Worm (Caenorhabditis elegans): ENCODE measurements around the gene tag-267.

Gene tag-267

ce11 chrIII:631421-631820 lies 9.2 kb upstream of the tag-267 start, which contains the start of gene T19C3.6:
T19C3.6 (minus strand) TSS chrIII:631521.
- TF ChIP-seq aly-2 (tag; optimal IDR thresholded peaks at IDR 0.05) (no peak), pag-3 (tag; optimal IDR thresholded peaks at IDR 0.05; ENCODE audit: borderline replicate concordance, insufficient read depth) (no peak), nhr-71 (tag; optimal IDR thresholded peaks at IDR 0.05) (no peak), nhr-85 (tag) (no peak), lin-13 (GFP tag; optimal IDR thresholded peaks at IDR 0.05) (no peak), lir-3 (tag; optimal IDR thresholded peaks at IDR 0.05; ENCODE audit: poor library complexity) (no peak), dpl-1 (GFP tag; optimal IDR thresholded peaks at IDR 0.05) (no peak), fkh-10 (GFP tag; optimal IDR thresholded peaks at IDR 0.05) (no peak), lsy-2 (tag; optimal IDR thresholded peaks at IDR 0.05) (no peak), lin-35 (GFP tag; optimal IDR thresholded peaks at IDR 0.05) (no peak), pqm-1 (tag; optimal IDR thresholded peaks at IDR 0.05) (no peak), egl-27 (tag; optimal IDR thresholded peaks at IDR 0.05) (no peak), C34B4.2 (tag; optimal IDR thresholded peaks at IDR 0.05) (no peak), nhr-237 (tag; optimal IDR thresholded peaks at IDR 0.05) (no peak), snu-23 (GFP tag; optimal IDR thresholded peaks at IDR 0.05) (no peak)

ce11 chrIII:634618-635017 lies 6.0 kb upstream of the tag-267 start, which contains the start of gene fem-2:
fem-2 (minus strand) TSS chrIII:634626.
- TF ChIP-seq aha-1 (tag; optimal IDR thresholded peaks at IDR 0.05) (no peak), ceh-63 (GFP tag; optimal IDR thresholded peaks at IDR 0.05) (no peak), jun-1 (tag; optimal IDR thresholded peaks at IDR 0.05) (no peak), alr-1 (tag; optimal IDR thresholded peaks at IDR 0.05; ENCODE audit: borderline replicate concordance) (no peak), blmp-1 (tag; optimal IDR thresholded peaks at IDR 0.05) (peak; percentile 42), tlp-1 (tag; optimal IDR thresholded peaks at IDR 0.05) (no peak), nhr-77 (tag; optimal IDR thresholded peaks at IDR 0.05) (no peak), ama-1 (optimal IDR thresholded peaks at IDR 0.05) (no peak), efl-3 (GFP tag; optimal IDR thresholded peaks at IDR 0.05) (no peak), unc-98 (GFP tag; IDR thresholded peaks at IDR 0.05) (no peak), zip-4 (GFP tag; optimal IDR thresholded peaks at IDR 0.05) (peak; percentile 9), nhr-84 (tag; optimal IDR thresholded peaks at IDR 0.05) (no peak), nhr-11 (tag; optimal IDR thresholded peaks at IDR 0.05) (no peak), nhr-47 (tag; optimal IDR thresholded peaks at IDR 0.05) (peak; percentile 66), nhr-85 (tag) (peak; percentile 76), skn-1 (tag; optimal IDR thresholded peaks at IDR 0.05) (no peak), unc-30 (tag; optimal IDR thresholded peaks at IDR 0.05) (no peak), lir-3 (tag; optimal IDR thresholded peaks at IDR 0.05; ENCODE audit: poor library complexity) (no peak), nhr-90 (tag; optimal IDR thresholded peaks at IDR 0.05; ENCODE audit: poor library complexity) (peak; percentile 57), nhr-20 (tag; optimal IDR thresholded peaks at IDR 0.05) (peak; percentile 37), fkh-8 (tag; optimal IDR thresholded peaks at IDR 0.05) (peak; percentile 1), snpc-4 (tag; optimal IDR thresholded peaks at IDR 0.05) (no peak), elt-2 (tag; optimal IDR thresholded peaks at IDR 0.05) (no peak), egl-27 (tag; optimal IDR thresholded peaks at IDR 0.05) (no peak), tbx-2 (tag; optimal IDR thresholded peaks at IDR 0.05) (peak; percentile 43), lin-35 (GFP tag; optimal IDR thresholded peaks at IDR 0.05) (peak; percentile 58 to 67), efl-1 (optimal IDR thresholded peaks at IDR 0.05) (peak; percentile 32 to 47), efl-1 (GFP tag; optimal IDR thresholded peaks at IDR 0.05 in 1 of 2) (peak; percentile 52 to 90), mdl-1 (tag; optimal IDR thresholded peaks at IDR 0.05) (peak in 1 of 2 experiments; percentile 15), ceh-90 (tag; optimal IDR thresholded peaks at IDR 0.05) (no peak), nhr-237 (tag; optimal IDR thresholded peaks at IDR 0.05) (no peak), elt-3 (tag; optimal IDR thresholded peaks at IDR 0.05) (no peak), pag-3 (tag; optimal IDR thresholded peaks at IDR 0.05; ENCODE audit: borderline replicate concordance, insufficient read depth) (no peak), unc-86 (tag; optimal IDR thresholded peaks at IDR 0.05) (peak; percentile 5), hlh-17 (GFP tag; optimal IDR thresholded peaks at IDR 0.05; ENCODE audit: borderline replicate concordance) (no peak), irx-1 (tag; optimal IDR thresholded peaks at IDR 0.05) (no peak), zag-1 (tag; optimal IDR thresholded peaks at IDR 0.05) (no peak), ceh-8 (GFP tag; optimal IDR thresholded peaks at IDR 0.05) (no peak), hpl-2 (GFP tag; optimal IDR thresholded peaks at IDR 0.05) (no peak), sup-37 (GFP tag; optimal IDR thresholded peaks at IDR 0.05) (no peak), nhr-76 (tag; optimal IDR thresholded peaks at IDR 0.05) (no peak), ceh-88 (GFP tag; IDR thresholded peaks at IDR 0.05) (no peak)

All from whole organism, L1 larva.